Fruit fly (Drosophila melanogaster) whole organism: ENCODE data around the gene LIMK1.

Experiments
- CG8478 ChIP-seq: fragments of >200 bp; optimal IDR thresholded peaks from 2 replicates; lab custom pipeline; 2018; ENCODE audit warnings: inconsistent platforms
- Dll ChIP-seq: fragments of >200 bp; optimal IDR thresholded peaks from 2 replicates; lab custom pipeline; 2017
- EcR ChIP-seq, 2 experiments: fragments of >200 bp; optimal IDR thresholded peaks; 2 replicates each; lab custom pipeline; 2017; ENCODE audit warnings: missing biosample characterization in 2 of 2, missing genetic modification characterization in 2 of 2, missing genetic modification reagents in 2 of 2
- pan ChIP-seq: fragments of >200 bp; optimal IDR thresholded peaks from 2 replicates; lab custom pipeline; 2017
- psq ChIP-seq: fragments of >200 bp; optimal IDR thresholded peaks from 2 replicates; lab custom pipeline; 2017
- usp ChIP-seq: fragments of >200 bp; optimal IDR thresholded peaks from 2 replicates; lab custom pipeline; 2017; ENCODE audit warnings: missing biosample characterization, missing genetic modification characterization, mixed read lengths

The LIMK1 gene

dm6 chrX:12568292-12568923, 23.6 kb downstream of the LIMK1 start, which contains the start of gene hwt:
hwt (minus strand) TSS chrX:12568452.
- TF ChIP-seq EcR (GFP tag; optimal IDR thresholded peaks at IDR 0.05; lab: Kevin White, UChicago) (no peak), CG8478 (lab: Kevin White, UChicago) (no peak), pan (no peak), psq (lab: Kevin White, UChicago) (no peak), Dll (lab: Kevin White, UChicago) (no peak), usp (GFP tag; lab: Kevin White, UChicago) (no peak)

DNA sequence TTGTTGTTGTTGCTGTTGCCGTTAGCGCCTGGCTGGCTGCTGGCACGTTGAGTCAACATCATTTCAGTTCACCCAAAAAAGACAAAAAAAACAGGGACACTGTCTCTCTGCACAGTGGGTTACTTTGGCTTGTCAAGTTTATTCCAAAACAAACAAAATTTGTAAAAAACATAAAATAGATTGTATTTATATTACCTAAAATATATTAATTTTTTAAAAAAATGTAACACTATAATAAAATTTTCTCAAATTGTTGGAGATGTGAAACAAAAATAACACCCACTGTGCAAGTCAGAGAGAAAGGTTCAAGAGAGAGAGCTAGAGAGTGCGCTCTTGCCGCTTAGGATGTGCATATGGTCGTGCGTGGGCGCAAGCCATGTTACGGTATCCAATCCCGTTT, 24.3 kb downstream of the LIMK1 start:
- no peak for TF ChIP-seq usp (GFP tag; lab: Kevin White, UChicago)
- TF ChIP-seq CG8478 (lab: Kevin White, UChicago): no peak
- no peak for TF ChIP-seq Dll (lab: Kevin White, UChicago)
- no peak for TF ChIP-seq pan

DNA sequence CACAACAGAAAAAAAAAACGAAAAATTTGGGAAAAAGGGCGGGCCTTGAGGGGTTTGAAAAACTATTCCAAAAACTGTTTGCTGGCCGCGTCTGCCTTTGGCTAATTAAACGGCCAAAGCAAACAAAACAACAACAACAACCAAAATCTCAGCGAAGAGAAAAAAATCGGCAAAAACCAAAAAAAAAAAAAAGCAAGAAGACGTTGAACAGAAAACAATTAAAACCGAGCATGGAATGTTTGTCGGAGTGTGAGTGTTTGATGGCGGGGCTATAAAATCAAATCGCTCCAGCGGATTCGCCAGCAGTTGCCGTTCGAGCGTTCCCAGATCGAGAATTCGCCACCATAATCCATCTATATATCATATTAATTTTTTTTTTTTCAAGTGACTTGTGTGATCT, 39.2 kb downstream of the LIMK1 start, which contains the start of gene Cpr11B:
Gene Cpr11B (plus strand): TSS at position 301 of the 400 bp plus-strand sequence.
- TF ChIP-seq psq (lab: Kevin White, UChicago) (no peak), EcR (GFP tag; optimal IDR thresholded peaks at IDR 0.05; lab: Kevin White, UChicago) (no peak), usp (GFP tag; lab: Kevin White, UChicago) (no peak), CG8478 (lab: Kevin White, UChicago) (no peak), pan (no peak), Dll (lab: Kevin White, UChicago) (no peak)

- TF ChIP-seq pan: no peak
- no peak for TF ChIP-seq CG8478 (lab: Kevin White, UChicago)
- no peak for TF ChIP-seq usp (GFP tag; lab: Kevin White, UChicago)
- TF ChIP-seq psq (lab: Kevin White, UChicago): no peak
- no peak for TF ChIP-seq Dll (lab: Kevin White, UChicago)
- no peak for TF ChIP-seq EcR (GFP tag; optimal IDR thresholded peaks at IDR 0.05; lab: Kevin White, UChicago)
These were observed 44.3 kb downstream of the LIMK1 start for dm6 chrX:12547657-12548056.

DNA sequence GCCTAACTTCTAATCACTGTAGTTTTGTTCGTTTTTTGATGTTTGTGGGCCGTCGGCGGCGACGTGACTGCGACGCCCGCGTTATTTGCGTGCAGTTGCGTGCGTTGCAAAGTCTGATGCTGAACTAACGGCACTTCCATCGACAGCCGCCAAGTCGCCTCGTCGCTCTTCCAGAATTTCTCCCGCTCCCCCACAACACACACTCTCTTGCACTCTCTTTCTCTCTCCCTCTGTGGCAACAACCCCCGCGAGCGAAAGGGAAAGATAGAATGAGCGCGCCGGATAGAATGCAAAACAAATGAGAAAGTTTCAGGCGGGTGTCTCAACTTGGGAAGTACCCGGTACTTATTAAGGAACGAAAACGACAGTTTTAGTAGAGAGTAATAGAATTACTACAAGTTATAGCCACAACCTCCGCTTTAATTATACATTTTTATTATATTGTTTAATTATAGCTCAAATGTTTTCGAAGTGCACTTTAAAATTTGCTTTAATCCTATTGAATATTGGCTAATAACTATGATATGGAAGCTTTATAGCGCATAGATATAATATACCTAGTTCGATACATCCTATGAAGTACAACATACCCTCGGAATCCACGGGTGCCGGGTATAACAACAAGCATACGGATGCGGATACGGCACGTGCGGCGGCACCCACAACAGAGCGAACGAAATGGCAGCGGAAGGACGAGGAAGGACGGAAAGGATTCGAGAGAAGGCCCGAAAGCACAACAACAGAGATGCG, 45.0 kb downstream of the LIMK1 start:
- TF ChIP-seq Dll (lab: Kevin White, UChicago) (peak; percentile 18), EcR (GFP tag; optimal IDR thresholded peaks at IDR 0.05; lab: Kevin White, UChicago) (no peak), psq (lab: Kevin White, UChicago) (no peak), CG8478 (lab: Kevin White, UChicago) (no peak), usp (GFP tag; lab: Kevin White, UChicago) (no peak), pan (no peak)

dm6 chrX:12546119-12546518, 45.9 kb downstream of the LIMK1 start:
- TF ChIP-seq usp (GFP tag; lab: Kevin White, UChicago) (no peak), Dll (lab: Kevin White, UChicago) (peak; percentile 22)

dm6 chrX:12540770-12541169, 51.2 kb downstream of the LIMK1 start:
- TF ChIP-seq Dll (lab: Kevin White, UChicago) (no peak), pan (no peak), usp (GFP tag; lab: Kevin White, UChicago) (no peak), psq (lab: Kevin White, UChicago) (no peak), EcR (GFP tag; optimal IDR thresholded peaks at IDR 0.05; lab: Kevin White, UChicago) (no peak), CG8478 (lab: Kevin White, UChicago) (no peak)

DNA sequence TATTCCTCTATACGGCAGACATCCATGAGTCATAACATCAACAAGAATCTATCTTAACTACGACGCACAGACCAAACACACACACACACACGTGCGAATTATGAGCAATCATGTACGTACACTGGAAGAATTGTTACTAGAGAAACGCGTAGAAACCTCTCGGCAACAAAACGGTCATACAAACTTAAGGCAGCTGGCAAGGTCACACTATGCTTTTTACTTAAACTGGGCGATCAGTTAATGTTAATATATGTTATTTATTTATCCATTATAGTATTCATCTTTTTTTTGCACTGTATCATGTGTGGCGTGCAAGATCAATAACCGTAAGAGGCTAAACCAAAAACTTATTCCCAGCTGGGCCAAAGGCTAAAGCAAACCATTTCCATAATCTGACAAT, 52.8 kb downstream of the LIMK1 start:
- TF ChIP-seq CG8478 (lab: Kevin White, UChicago) (no peak), psq (lab: Kevin White, UChicago) (no peak), EcR (GFP tag; optimal IDR thresholded peaks at IDR 0.05; lab: Kevin White, UChicago) (no peak), usp (GFP tag; lab: Kevin White, UChicago) (no peak), Dll (lab: Kevin White, UChicago) (no peak), pan (no peak)
